Worm (Caenorhabditis elegans) whole organism, mixed stage, embryonic: ENCODE data around the gene sap-49.
A peak's percentile ranks its signal among the peaks of the same experiment; 100 is the strongest.

Source experiments
- M03D4.4 ChIP-seq: sonication (generic microtip); optimal IDR thresholded peaks from 2 replicates; lab custom pipeline; 2017; ENCODE audit warnings: mild to moderate bottlenecking, missing genetic modification characterization, missing compliant biosample characterization
- bed-3 ChIP-seq: fragments of 200-800 bp; sonication (Bioruptor generic); optimal IDR thresholded peaks from 3 replicates; lab custom pipeline; 2018; ENCODE audit warnings: mild to moderate bottlenecking, missing genetic modification characterization, moderate library complexity, missing compliant biosample characterization
- blmp-1 ChIP-seq: fragments of 150-350 bp; optimal IDR thresholded peaks from 2 replicates; lab custom pipeline; 2014; ENCODE audit warnings: missing biosample characterization, missing genetic modification characterization
- ceh-43 ChIP-seq: fragments of 200-800 bp; sonication (Bioruptor generic); optimal IDR thresholded peaks from 2 replicates; lab custom pipeline; 2018; ENCODE audit warnings: mild to moderate bottlenecking, missing genetic modification characterization, moderate library complexity, missing compliant biosample characterization
- ceh-83 ChIP-seq: fragments of 200-800 bp; sonication (Bioruptor generic); optimal IDR thresholded peaks from 2 replicates; lab custom pipeline; 2018; ENCODE audit warnings: mild to moderate bottlenecking, missing genetic modification characterization, missing compliant biosample characterization
- ces-1 ChIP-seq: fragments of 150-350 bp; optimal IDR thresholded peaks from 2 replicates; lab custom pipeline; 2014; ENCODE audit warnings: missing biosample characterization, missing genetic modification reagents, missing genetic modification characterization
- drap-1 ChIP-seq: fragments of 200-800 bp; sonication (Bioruptor generic); optimal IDR thresholded peaks from 3 replicates; lab custom pipeline; 2018; ENCODE audit warnings: mild to moderate bottlenecking, missing genetic modification characterization, missing compliant biosample characterization
- elt-3 ChIP-seq: fragments of 150-350 bp; optimal IDR thresholded peaks from 2 replicates; lab custom pipeline; 2014; ENCODE audit warnings: missing biosample characterization, missing genetic modification characterization
- flh-1 ChIP-seq: fragments of 200-800 bp; sonication (Bioruptor generic); optimal IDR thresholded peaks from 2 replicates; lab custom pipeline; 2018; ENCODE audit warnings: mild to moderate bottlenecking, missing genetic modification characterization, moderate library complexity, missing compliant biosample characterization
- ham-2 ChIP-seq: fragments of 200-800 bp; sonication (Bioruptor generic); optimal IDR thresholded peaks from 2 replicates; lab custom pipeline; 2018; ENCODE audit warnings: mild to moderate bottlenecking, missing genetic modification characterization, missing compliant biosample characterization
- hlh-1 ChIP-seq: fragments of 150-350 bp; optimal IDR thresholded peaks from 2 replicates; lab custom pipeline; 2014; ENCODE audit warnings: missing biosample characterization, missing genetic modification reagents, missing genetic modification characterization
- lin-13 ChIP-seq: fragments of 150-350 bp; optimal IDR thresholded peaks from 2 replicates; lab custom pipeline; 2014; ENCODE audit warnings: missing biosample characterization, missing genetic modification characterization
- lin-32 ChIP-seq: fragments of 200-800 bp; sonication (Bioruptor generic); optimal IDR thresholded peaks from 2 replicates; lab custom pipeline; 2018; ENCODE audit warnings: mild to moderate bottlenecking, missing genetic modification characterization, missing compliant biosample characterization
- lsy-2 ChIP-seq: fragments of 150-350 bp; optimal IDR thresholded peaks from 2 replicates; lab custom pipeline; 2014; ENCODE audit warnings: missing biosample characterization, missing genetic modification characterization
- mab-5 ChIP-seq: fragments of 150-350 bp; optimal IDR thresholded peaks from 2 replicates; lab custom pipeline; 2014; ENCODE audit warnings: missing biosample characterization, missing genetic modification characterization
- mls-2 ChIP-seq: sonication (generic microtip); optimal IDR thresholded peaks from 2 replicates; lab custom pipeline; 2016; ENCODE audit warnings: mild to moderate bottlenecking, missing genetic modification characterization, moderate library complexity, missing compliant biosample characterization
- pha-4 ChIP-seq: fragments of 150-350 bp; optimal IDR thresholded peaks from 2 replicates; lab custom pipeline; 2018; ENCODE audit warnings: missing biosample characterization, missing genetic modification reagents, missing genetic modification characterization
- sem-2 ChIP-seq: fragments of 200-800 bp; sonication (Bioruptor generic); optimal IDR thresholded peaks from 2 replicates; lab custom pipeline; 2018; ENCODE audit warnings: mild to moderate bottlenecking, missing genetic modification characterization, missing compliant biosample characterization
- snpc-4 ChIP-seq: fragments of 150-350 bp; optimal IDR thresholded peaks from 2 replicates; lab custom pipeline; 2014; ENCODE audit warnings: missing biosample characterization, missing genetic modification characterization
- tbx-8 ChIP-seq: fragments of 200-800 bp; sonication (Bioruptor generic); optimal IDR thresholded peaks from 2 replicates; lab custom pipeline; 2018; ENCODE audit warnings: mild to moderate bottlenecking, missing genetic modification characterization, moderate library complexity, missing compliant biosample characterization
- unc-120 ChIP-seq: sonication (generic microtip); optimal IDR thresholded peaks from 2 replicates; lab custom pipeline; 2017; ENCODE audit warnings: missing genetic modification characterization, missing compliant biosample characterization; ENCODE audit not compliant: poor library complexity, severe bottlenecking
- unc-39 ChIP-seq: fragments of 150-350 bp; optimal IDR thresholded peaks from 2 replicates; lab custom pipeline; 2014; ENCODE audit warnings: missing biosample characterization, missing genetic modification characterization
- unc-62 ChIP-seq: fragments of 150-350 bp; optimal IDR thresholded peaks from 2 replicates; lab custom pipeline; 2014; ENCODE audit warnings: missing biosample characterization, missing genetic modification reagents, missing genetic modification characterization
- zip-8 ChIP-seq: fragments of 150-350 bp; optimal IDR thresholded peaks from 2 replicates; lab custom pipeline; 2014; ENCODE audit warnings: missing biosample characterization, missing genetic modification characterization
- ztf-11 ChIP-seq: fragments of 150-350 bp; optimal IDR thresholded peaks from 2 replicates; lab custom pipeline; 2014; ENCODE audit warnings: missing biosample characterization, missing genetic modification characterization

The sap-49 gene

ce11 chrII:8020580-8021044 is 15.0 kb downstream of the sap-49 start:
- TF ChIP-seq elt-3 = no peak
- TF ChIP-seq M03D4.4 (tag; lab: Kevin White, UChicago) = no peak
- TF ChIP-seq lin-32 (GFP tag; lab: Kevin White, UChicago) = no peak
- no peak for TF ChIP-seq sem-2 (GFP tag; lab: Kevin White, UChicago)
- no peak for TF ChIP-seq unc-39 (tag; lab: Kevin White, UChicago)
- no peak for TF ChIP-seq tbx-8
- no peak for TF ChIP-seq flh-1 (GFP tag; lab: Kevin White, UChicago)

ce11 chrII:8017380-8017779 is 18.2 kb downstream of the sap-49 start, which contains the start of gene zyg-11:
Gene zyg-11, plus strand, starts transcription at chrII:8017680.
- no peak for TF ChIP-seq pha-4
- no peak for TF ChIP-seq ceh-43
- TF ChIP-seq blmp-1 (tag; lab: Kevin White, UChicago) = no peak
- no peak for TF ChIP-seq mls-2 (tag; lab: Kevin White, UChicago)
- no peak for TF ChIP-seq lsy-2
- no peak for TF ChIP-seq ceh-83 (GFP tag; lab: Kevin White, UChicago)
- no peak for TF ChIP-seq ztf-11 (tag; lab: Kevin White, UChicago)
- TF ChIP-seq bed-3 (GFP tag; lab: Kevin White, UChicago) = no peak

ce11 chrII:8016761-8017160 is 18.8 kb downstream of the sap-49 start:
- no peak for TF ChIP-seq unc-39 (tag; lab: Kevin White, UChicago)
- TF ChIP-seq unc-120 = no peak
- TF ChIP-seq zip-8 (tag; lab: Kevin White, UChicago) = peak; percentile 2

ce11 chrII:8016167-8016566 is 19.4 kb downstream of the sap-49 start:
- TF ChIP-seq M03D4.4 (tag; lab: Kevin White, UChicago) (no peak), ceh-83 (GFP tag; lab: Kevin White, UChicago) (no peak), ham-2 (GFP tag; lab: Kevin White, UChicago) (no peak), tbx-8 (no peak), lsy-2 (no peak)
- TF ChIP-seq, all 35 proteins: peak for 0

ce11 chrII:8015483-8015938 is 20.1 kb downstream of the sap-49 start:
- TF ChIP-seq lsy-2 = peak; percentile 58
- peak; percentile 53 for TF ChIP-seq hlh-1 (tag; lab: Kevin White, UChicago)
- TF ChIP-seq unc-62 (GFP tag; lab: Kevin White, UChicago) = no peak
- peak; percentile 2 for TF ChIP-seq ces-1 (GFP tag; lab: Kevin White, UChicago)
- TF ChIP-seq, all 35 proteins: peak for 3

ce11 chrII:8012071-8013031 is 23.2 kb downstream of the sap-49 start, which contains the start of gene DH11.2:
Gene DH11.2, plus strand, starts transcription at chrII:8012816.
- TF ChIP-seq lin-32 (GFP tag; lab: Kevin White, UChicago) (no peak), hlh-1 (tag; lab: Kevin White, UChicago) (peak; percentile 26)

- TF ChIP-seq hlh-1 (tag; lab: Kevin White, UChicago) (no peak), ztf-11 (tag; lab: Kevin White, UChicago) (no peak), unc-39 (tag; lab: Kevin White, UChicago) (no peak), zip-8 (tag; lab: Kevin White, UChicago) (no peak), lin-13 (no peak), mab-5 (tag; lab: Kevin White, UChicago) (no peak), unc-62 (GFP tag; lab: Kevin White, UChicago) (no peak), elt-3 (no peak), mls-2 (tag; lab: Kevin White, UChicago) (no peak), drap-1 (GFP tag; lab: Kevin White, UChicago) (no peak), sem-2 (GFP tag; lab: Kevin White, UChicago) (no peak), snpc-4 (no peak)
These were observed 27.2 kb downstream of the sap-49 start, which contains the start of gene glna-2 for ce11 chrII:8008334-8008733. Gene glna-2, plus strand, starts transcription at chrII:8008634.
